Worm (Caenorhabditis elegans): ENCODE data around the gene fbxa-59.

ce11 chrIII:970928-971327 lies 27.7 kb upstream of the fbxa-59 start:
- TF ChIP-seq ZK546.5 (tag; optimal IDR thresholded peaks at IDR 0.05) (no peak), duxl-1 (tag; optimal IDR thresholded peaks at IDR 0.05; ENCODE audit: poor library complexity) (no peak), pha-4 (GFP tag; IDR thresholded peaks at IDR 0.05) (no peak), pha-4 (tag; optimal IDR thresholded peaks at IDR 0.05) (no peak), lsy-2 (tag; optimal IDR thresholded peaks at IDR 0.05) (no peak), tag-97 (GFP tag; IDR thresholded peaks at IDR 0.05) (no peak), ztf-11 (tag; optimal IDR thresholded peaks at IDR 0.05) (no peak), lin-15B (tag; optimal IDR thresholded peaks at IDR 0.05) (no peak), mdl-1 (tag; optimal IDR thresholded peaks at IDR 0.05) (no peak)

Data from whole organism, L4 larva.